Worm (Caenorhabditis elegans): ENCODE results near the gene H28G03.3.

The H28G03.3 gene

DNA sequence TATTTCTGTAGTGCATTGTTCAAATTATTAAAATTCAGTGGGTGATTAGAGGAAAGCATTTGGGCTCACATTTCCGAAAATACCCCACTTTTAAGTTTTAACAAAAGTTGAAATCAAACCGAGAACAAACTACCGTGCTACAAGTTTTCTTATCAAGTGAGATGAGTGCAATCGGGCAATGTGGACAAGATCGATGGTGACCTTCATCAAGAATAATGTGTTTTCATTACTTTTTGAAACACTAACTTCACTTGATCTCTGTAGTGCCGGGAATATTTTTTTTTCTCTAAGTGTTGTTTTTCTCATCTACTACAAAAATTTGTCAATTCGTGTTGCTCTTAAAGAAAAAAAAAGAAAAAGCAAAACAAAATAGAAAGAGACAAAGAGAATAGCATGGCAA is 17.3 kb downstream of the H28G03.3 start:
- TF ChIP-seq mdl-1 (tag; optimal IDR thresholded peaks at IDR 0.05) (no peak), nhr-67 (tag; optimal IDR thresholded peaks at IDR 0.05) (no peak), mml-1 (tag; optimal IDR thresholded peaks at IDR 0.05) (no peak), nhr-11 (tag; optimal IDR thresholded peaks at IDR 0.05) (no peak), nhr-25 (tag; optimal IDR thresholded peaks at IDR 0.05) (peak; percentile 5), nhr-76 (tag; optimal IDR thresholded peaks at IDR 0.05) (no peak), nhr-28 (tag; optimal IDR thresholded peaks at IDR 0.05) (no peak), egl-27 (tag; optimal IDR thresholded peaks at IDR 0.05) (no peak), nhr-23 (tag; optimal IDR thresholded peaks at IDR 0.05) (peak; percentile 32), pha-4 (tag; optimal IDR thresholded peaks at IDR 0.05) (no peak), daf-12 (tag; optimal IDR thresholded peaks at IDR 0.05) (no peak), eor-1 (tag; optimal IDR thresholded peaks at IDR 0.05) (no peak), fos-1 (tag; optimal IDR thresholded peaks at IDR 0.05) (no peak), tbx-2 (tag; optimal IDR thresholded peaks at IDR 0.05) (no peak), ceh-82 (tag; optimal IDR thresholded peaks at IDR 0.05) (no peak), fkh-2 (tag; optimal IDR thresholded peaks at IDR 0.05) (no peak)

DNA sequence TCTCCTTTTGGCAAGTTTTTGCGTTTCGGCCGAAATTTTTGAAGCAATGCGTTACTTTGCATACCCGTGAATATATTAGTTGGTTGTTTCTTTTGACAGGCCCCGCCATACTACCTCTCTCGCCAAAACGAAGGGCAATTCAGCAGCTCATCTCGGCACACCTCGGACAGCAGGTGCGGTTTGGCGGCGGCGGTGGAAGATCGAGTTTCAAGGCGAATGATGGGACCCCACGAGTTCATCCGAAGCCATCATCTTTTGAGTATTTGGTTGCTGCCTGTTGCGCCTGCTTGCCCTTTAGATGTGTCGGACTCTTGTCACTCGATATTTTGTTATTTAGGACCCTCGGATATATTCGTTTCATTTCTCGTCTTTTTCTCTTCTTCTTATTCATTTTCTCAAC is 17.8 kb downstream of the H28G03.3 start:
- TF ChIP-seq elt-2 (tag; optimal IDR thresholded peaks at IDR 0.05) = no peak
- TF ChIP-seq fkh-2 (tag; optimal IDR thresholded peaks at IDR 0.05) = no peak
- no peak for TF ChIP-seq nfya-1 (tag; optimal IDR thresholded peaks at IDR 0.05; ENCODE audit: insufficient read depth)
- TF ChIP-seq nhr-237 (tag; optimal IDR thresholded peaks at IDR 0.05) = no peak
- no peak for TF ChIP-seq elt-1 (tag; optimal IDR thresholded peaks at IDR 0.05)
- no peak for TF ChIP-seq unc-62 (GFP tag; optimal IDR thresholded peaks at IDR 0.05)

- no peak for TF ChIP-seq jun-1 (tag; optimal IDR thresholded peaks at IDR 0.05)
- TF ChIP-seq pha-4 (tag; optimal IDR thresholded peaks at IDR 0.05) = peak; percentile 63
- TF ChIP-seq elt-2 (tag; optimal IDR thresholded peaks at IDR 0.05) = peak; percentile 56
Measured at ce11 chrX:5207819-5208218, 18.3 kb downstream of the H28G03.3 start.

- TF ChIP-seq lin-39 (tag; optimal IDR thresholded peaks at IDR 0.05) (peak; percentile 15), lsy-12 (tag; optimal IDR thresholded peaks at IDR 0.05) (no peak), elt-2 (tag; optimal IDR thresholded peaks at IDR 0.05) (peak; percentile 14), ZK546.5 (tag; optimal IDR thresholded peaks at IDR 0.05) (no peak), hmg-11 (tag; optimal IDR thresholded peaks at IDR 0.05) (peak; percentile 2), fkh-2 (tag; optimal IDR thresholded peaks at IDR 0.05) (no peak), ceh-16 (tag; optimal IDR thresholded peaks at IDR 0.05) (no peak), unc-39 (tag; optimal IDR thresholded peaks at IDR 0.05) (no peak), zag-1 (tag; optimal IDR thresholded peaks at IDR 0.05) (no peak), nhr-12 (tag; optimal IDR thresholded peaks at IDR 0.05) (no peak), daf-12 (tag; optimal IDR thresholded peaks at IDR 0.05) (no peak), nfya-1 (tag; optimal IDR thresholded peaks at IDR 0.05; ENCODE audit: insufficient read depth) (peak; percentile 1)
Measured at ce11 chrX:5205561-5205960, 20.6 kb downstream of the H28G03.3 start, which contains the start of gene H28G03.2. Gene H28G03.2, plus strand, starts transcription at chrX:5205760.

DNA sequence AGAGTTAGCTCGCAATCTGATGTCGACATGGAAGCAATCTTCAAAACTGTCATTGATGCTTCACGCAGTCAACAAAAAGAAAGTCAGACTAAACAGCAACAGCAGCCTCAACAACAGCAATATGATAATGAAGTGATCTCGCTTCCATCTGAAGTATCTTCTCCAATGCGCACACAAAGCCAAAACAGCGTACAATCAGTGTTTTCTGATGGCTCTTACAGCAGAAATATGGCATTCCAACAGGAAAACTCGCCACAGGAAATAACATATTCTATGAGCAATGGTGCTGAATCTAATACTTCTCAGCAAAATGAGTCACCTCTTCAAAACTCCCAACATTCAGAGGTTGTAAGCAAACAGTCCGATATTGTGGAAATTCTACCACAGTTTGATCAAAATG is 23.2 kb downstream of the H28G03.3 start:
- no peak for TF ChIP-seq ztf-4 (tag; optimal IDR thresholded peaks at IDR 0.05)
- TF ChIP-seq egl-27 (tag; optimal IDR thresholded peaks at IDR 0.05) = no peak
- no peak for TF ChIP-seq elt-3 (tag; optimal IDR thresholded peaks at IDR 0.05)
- no peak for TF ChIP-seq ceh-9 (tag; optimal IDR thresholded peaks at IDR 0.05)
- no peak for TF ChIP-seq nhr-43 (tag; optimal IDR thresholded peaks at IDR 0.05; ENCODE audit: poor library complexity, severe bottlenecking)
- TF ChIP-seq mdl-1 (tag; optimal IDR thresholded peaks at IDR 0.05) = no peak

DNA sequence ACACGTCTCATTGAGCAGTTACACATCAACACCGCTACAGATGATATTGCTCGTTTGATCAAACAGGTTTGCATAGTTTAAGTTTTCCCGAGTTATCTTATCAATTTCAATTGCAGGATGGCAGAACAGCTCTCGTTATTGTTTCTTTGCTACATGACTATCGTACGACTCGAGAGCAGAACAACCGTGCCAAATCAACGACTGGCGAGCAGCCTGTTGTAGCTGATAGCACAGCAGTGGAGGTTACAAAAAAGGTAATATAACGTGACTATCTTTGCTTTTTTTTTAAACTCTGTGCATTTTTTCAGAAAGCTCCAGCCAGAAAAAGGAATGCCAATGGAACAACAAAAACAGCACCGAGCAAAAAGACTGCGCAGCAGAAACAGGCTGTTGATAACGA is 23.8 kb downstream of the H28G03.3 start:
- TF ChIP-seq ceh-16 (tag; optimal IDR thresholded peaks at IDR 0.05) (no peak), ceh-28 (tag; optimal IDR thresholded peaks at IDR 0.05) (no peak), elt-3 (tag; optimal IDR thresholded peaks at IDR 0.05) (no peak), nhr-12 (tag; optimal IDR thresholded peaks at IDR 0.05) (no peak), nhr-25 (tag; optimal IDR thresholded peaks at IDR 0.05) (no peak), elt-2 (tag; optimal IDR thresholded peaks at IDR 0.05) (peak; percentile 52), pqm-1 (tag; optimal IDR thresholded peaks at IDR 0.05) (peak; percentile 18), pha-4 (tag; optimal IDR thresholded peaks at IDR 0.05) (no peak), nfya-1 (tag; optimal IDR thresholded peaks at IDR 0.05; ENCODE audit: insufficient read depth) (no peak), unc-62 (GFP tag; optimal IDR thresholded peaks at IDR 0.05) (no peak), ceh-9 (tag; optimal IDR thresholded peaks at IDR 0.05) (no peak), lsy-12 (tag; optimal IDR thresholded peaks at IDR 0.05) (no peak), aly-2 (tag; optimal IDR thresholded peaks at IDR 0.05) (no peak), nhr-11 (tag; optimal IDR thresholded peaks at IDR 0.05) (no peak), nhr-237 (tag; optimal IDR thresholded peaks at IDR 0.05) (no peak), fkh-2 (tag; optimal IDR thresholded peaks at IDR 0.05) (no peak)

Data from whole organism, L3 larva.